Fruit fly (Drosophila melanogaster): ENCODE data around the gene CG4459.

DNA sequence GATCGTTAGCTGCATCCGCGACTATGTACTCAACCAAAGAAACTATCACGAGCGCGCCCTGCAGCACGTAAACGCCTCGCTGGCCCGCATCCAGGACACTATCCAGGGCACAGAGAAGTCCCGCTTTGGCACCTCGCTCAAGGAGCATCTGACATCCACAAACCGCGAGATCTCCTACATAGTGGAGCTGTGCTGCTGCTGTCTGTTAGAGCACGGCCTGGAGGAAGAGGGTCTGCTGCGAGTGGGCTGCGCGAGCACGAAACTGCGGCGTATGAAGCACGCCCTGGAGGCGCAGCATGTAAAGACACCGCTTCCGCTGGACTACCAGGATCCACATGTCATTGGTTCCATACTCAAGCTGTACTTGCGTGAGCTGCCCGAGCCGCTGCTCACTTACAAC lies 17.4 kb downstream of the CG4459 start:
- TF ChIP-seq CG15710 (tag; optimal IDR thresholded peaks at IDR 0.05) (no peak), CG8301 (tag; optimal IDR thresholded peaks at IDR 0.05) (no peak), CG13204 (GFP tag; optimal IDR thresholded peaks at IDR 0.05) (no peak)
